Fruit fly (Drosophila melanogaster): ENCODE results near the gene Slbp.

The Slbp gene

DNA sequence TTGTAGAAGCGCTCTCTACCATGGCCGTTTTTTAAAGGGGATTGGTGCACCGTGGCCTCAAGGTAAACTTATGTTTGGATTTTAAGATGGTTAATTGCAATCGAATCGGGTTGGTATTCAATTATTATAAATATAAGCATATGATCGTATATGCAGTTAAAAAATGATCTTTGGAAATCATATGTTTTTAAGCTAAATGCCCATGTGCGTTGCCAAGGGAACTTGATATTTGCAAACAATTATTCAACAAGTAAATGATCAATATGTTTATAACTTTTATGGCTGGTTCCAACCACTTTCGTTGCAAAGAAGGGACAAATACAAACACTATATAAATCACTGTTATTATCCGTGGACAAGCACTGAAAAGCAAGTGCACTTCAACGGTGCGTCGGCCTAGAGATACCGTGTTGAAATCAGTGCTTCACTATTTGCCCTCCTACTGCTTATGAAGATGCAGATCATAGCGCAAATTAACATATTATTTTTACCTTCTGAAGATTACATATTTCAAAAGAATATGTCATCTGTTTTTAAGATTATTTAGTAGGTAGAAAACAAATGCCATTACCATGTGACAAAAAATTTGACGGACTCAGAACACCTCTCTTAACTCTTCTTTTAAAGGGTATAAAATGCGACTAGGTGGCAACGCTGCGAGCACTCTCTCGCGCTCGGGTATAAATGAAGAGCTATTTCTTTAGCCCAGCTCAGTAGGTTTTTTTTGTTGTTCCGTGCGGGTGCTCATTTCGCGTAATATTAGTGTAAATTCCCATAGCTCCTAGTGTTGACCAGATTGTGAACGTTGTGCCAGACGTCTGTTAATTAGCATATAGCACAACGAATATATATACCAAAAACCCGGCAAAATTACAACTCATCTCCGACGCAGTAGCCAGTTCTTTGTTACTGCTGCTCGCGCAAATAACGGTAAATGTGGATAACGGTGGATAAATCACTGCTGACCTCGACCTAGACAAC lies 4.6 kb upstream of the Slbp start, which contains the start of gene rdog (continued):
- TF ChIP-seq tap (tag; optimal IDR thresholded peaks at IDR 0.05) (peak; percentile 73), ken (GFP tag; IDR thresholded peaks at IDR 0.05) (no peak; the same call in 2 of the 3 replicates), CG13123 (GFP tag; optimal IDR thresholded peaks at IDR 0.05) (peak; percentile 57), NfI (GFP tag; optimal IDR thresholded peaks at IDR 0.05) (peak; percentile 72), cg (GFP tag; optimal IDR thresholded peaks at IDR 0.05) (no peak), CG10543 (GFP tag; optimal IDR thresholded peaks at IDR 0.05) (peak; percentile 87), CG7839 (tag; optimal IDR thresholded peaks at IDR 0.05) (peak; percentile 88), pan (optimal IDR thresholded peaks at IDR 0.05) (peak in 1 of 2 experiments; percentile 85), pan (GFP tag; optimal IDR thresholded peaks at IDR 0.05 in 1 of 2, IDR thresholded peaks at IDR 0.05 in 1 of 2) (peak; percentile 47 to 81), CG31224 (GFP tag; IDR thresholded peaks at IDR 0.05) (no peak; the same call in 1 of the 2 replicates), Taf1 (GFP tag; IDR thresholded peaks at IDR 0.05) (no peak), CG7745 (tag; optimal IDR thresholded peaks at IDR 0.05) (no peak), CG10654 (GFP tag; optimal IDR thresholded peaks at IDR 0.05) (peak; percentile 70), Sox102F (GFP tag; optimal IDR thresholded peaks at IDR 0.05) (peak; percentile 63), CG8281 (tag; optimal IDR thresholded peaks at IDR 0.05) (peak; percentile 25), CG11085 (GFP tag; IDR thresholded peaks at IDR 0.05) (no peak), pb (GFP tag; optimal IDR thresholded peaks at IDR 0.05) (peak; percentile 28), Camta (GFP tag; optimal IDR thresholded peaks at IDR 0.05) (peak; percentile 87), insv (GFP tag; optimal IDR thresholded peaks at IDR 0.05) (peak; percentile 33 to 40), gt (GFP tag; IDR thresholded peaks at IDR 0.05) (no peak), CG1602 (GFP tag; optimal IDR thresholded peaks at IDR 0.05) (peak; percentile 82), CG7963 (GFP tag; IDR thresholded peaks at IDR 0.05; ENCODE audit: partially characterized antibody) (no peak), CG10366 (GFP tag; IDR thresholded peaks at IDR 0.05) (peak; percentile 28; the same call in 1 of the 2 replicates), CG15601 (tag; optimal IDR thresholded peaks at IDR 0.05) (peak; percentile 67), CG9797 (GFP tag; optimal IDR thresholded peaks at IDR 0.05) (no peak), oc (tag; optimal IDR thresholded peaks at IDR 0.05) (peak; percentile 25), NC2β (GFP tag; optimal IDR thresholded peaks at IDR 0.05) (peak; percentile 85), CG17568 (GFP tag; optimal IDR thresholded peaks at IDR 0.05) (no peak), Med (GFP tag) (peak; percentile 85), Hand (GFP tag; optimal IDR thresholded peaks at IDR 0.05) (peak; percentile 73), Fer2 (tag; optimal IDR thresholded peaks at IDR 0.05) (peak; percentile 48), odd (GFP tag; optimal IDR thresholded peaks at IDR 0.05) (peak; percentile 71), Pdp1 (GFP tag; optimal IDR thresholded peaks at IDR 0.05) (peak; percentile 65 to 84), H15 (GFP tag; IDR thresholded peaks at IDR 0.05) (0 out of 3 replicates have a peak, but pooled peaks have one; percentile 17), ac (GFP tag; optimal IDR thresholded peaks at IDR 0.05) (peak; percentile 66), CrebB (tag; optimal IDR thresholded peaks at IDR 0.05) (peak; percentile 68), CG11560 (tag; IDR thresholded peaks at IDR 0.05) (no peak), E2f2 (GFP tag; IDR thresholded peaks at IDR 0.05) (peak; percentile 43; the same call in 1 of the 2 replicates), Scr (GFP tag; IDR thresholded peaks at IDR 0.05; ENCODE audit: partially characterized antibody) (0 out of 2 replicates have a peak, but pooled peaks have one; percentile 25), dan (GFP tag; IDR thresholded peaks at IDR 0.05) (no peak), chif (GFP tag; optimal IDR thresholded peaks at IDR 0.05) (peak; percentile 84 to 90), CG31441 (GFP tag; IDR thresholded peaks at IDR 0.05) (peak; percentile 52), Abd-B (GFP tag; optimal IDR thresholded peaks at IDR 0.05) (peak; percentile 88), CG3726 (GFP tag; IDR thresholded peaks at IDR 0.05) (no peak), CG6791 (GFP tag; IDR thresholded peaks at IDR 0.05; ENCODE audit: partially characterized antibody) (peak; percentile 46; the same call in 1 of the 3 replicates), CG11696 (GFP tag; IDR thresholded peaks at IDR 0.05) (no peak), CG17612 (GFP tag; IDR thresholded peaks at IDR 0.05) (no peak), E2f1 (GFP tag; IDR thresholded peaks at IDR 0.05) (no peak; the same call in 1 of the 2 replicates)

Measured in whole organism, embryonic.